Fruit fly (Drosophila melanogaster) whole organism, pupa: ENCODE data around the gene Cals.

Source experiments
- CG10348 ChIP-seq: fragments of 200-800 bp; sonication (Bioruptor generic); IDR thresholded peaks from 2 replicates; pipeline ENCODE4 v1.3.6; 2022; ENCODE audit warnings: missing biosample characterization, missing genetic modification characterization
- CG12605 ChIP-seq: fragments of 200-800 bp; sonication (Bioruptor generic); IDR thresholded peaks from 2 replicates; pipeline ENCODE4 v1.3.6; 2022; ENCODE audit warnings: missing biosample characterization, missing genetic modification characterization
- CG13204 ChIP-seq: fragments of 200-800 bp; sonication (Bioruptor generic); optimal IDR thresholded peaks from 2 replicates; lab custom pipeline; 2018; ENCODE audit warnings: missing biosample characterization, mild to moderate bottlenecking, missing genetic modification characterization, moderate library complexity
- CG14655 ChIP-seq: fragments of 200-800 bp; sonication (Bioruptor generic); optimal IDR thresholded peaks from 3 replicates; lab custom pipeline; 2017; ENCODE audit warnings: mild to moderate bottlenecking, missing biosample characterization, missing genetic modification reagents, missing genetic modification characterization
- CG15710 ChIP-seq: fragments of 200-800 bp; sonication (Bioruptor generic); optimal IDR thresholded peaks from 2 replicates; lab custom pipeline; 2018; ENCODE audit warnings: missing biosample characterization, mild to moderate bottlenecking, missing genetic modification characterization, moderate library complexity
- CG17806 ChIP-seq: fragments of 200-800 bp; sonication (Bioruptor generic); optimal IDR thresholded peaks from 2 replicates; lab custom pipeline; 2018; ENCODE audit warnings: missing biosample characterization, mild to moderate bottlenecking, missing genetic modification characterization, moderate library complexity
- CG32121 ChIP-seq: fragments of 200-800 bp; sonication (Bioruptor generic); IDR thresholded peaks from 2 replicates; pipeline ENCODE4 v1.3.6; 2022; ENCODE audit warnings: missing biosample characterization, missing genetic modification characterization
- CG34367 ChIP-seq: fragments of 200-800 bp; sonication (Bioruptor generic); optimal IDR thresholded peaks from 2 replicates; lab custom pipeline; 2018; ENCODE audit warnings: missing biosample characterization, mild to moderate bottlenecking, missing genetic modification characterization
- CG4496 ChIP-seq: fragments of 200-800 bp; sonication (Bioruptor generic); IDR thresholded peaks from 3 replicates; pipeline ENCODE4 v1.3.6; 2022; ENCODE audit warnings: missing biosample characterization, missing genetic modification characterization
- CG8159 ChIP-seq: fragments of 200-800 bp; sonication (Bioruptor generic); optimal IDR thresholded peaks from 3 replicates; lab custom pipeline; 2018; ENCODE audit warnings: missing biosample characterization, mild to moderate bottlenecking, missing genetic modification characterization, moderate library complexity
- CG8301 ChIP-seq: fragments of 200-800 bp; sonication (Bioruptor generic); optimal IDR thresholded peaks from 2 replicates; lab custom pipeline; 2018; ENCODE audit warnings: missing biosample characterization, mild to moderate bottlenecking, missing genetic modification characterization
- CG9948 ChIP-seq: fragments of 200-800 bp; sonication (Bioruptor generic); optimal IDR thresholded peaks from 2 replicates; lab custom pipeline; 2018; ENCODE audit warnings: missing biosample characterization, mild to moderate bottlenecking, missing genetic modification characterization, moderate library complexity
- D1 ChIP-seq: fragments of 200-800 bp; sonication (Bioruptor generic); optimal IDR thresholded peaks from 2 replicates; lab custom pipeline; 2018; ENCODE audit warnings: missing biosample characterization, mild to moderate bottlenecking, missing genetic modification characterization, moderate library complexity
- EcR ChIP-seq: fragments of 200-800 bp; sonication (Bioruptor generic); optimal IDR thresholded peaks from 3 replicates; lab custom pipeline; 2019; ENCODE audit warnings: missing biosample characterization, missing genetic modification characterization, mild to moderate bottlenecking, moderate library complexity, missing genetic modification reagents
- Ets98B ChIP-seq: fragments of 200-800 bp; sonication (Bioruptor generic); IDR thresholded peaks from 2 replicates; pipeline ENCODE4 v1.3.6; 2022; ENCODE audit warnings: missing biosample characterization, missing genetic modification characterization
- Pif1A ChIP-seq: fragments of 200-800 bp; sonication (Bioruptor generic); optimal IDR thresholded peaks from 3 replicates; lab custom pipeline; 2016; ENCODE audit warnings: missing biosample characterization, missing genetic modification characterization
- Pif1B ChIP-seq: fragments of 200-800 bp; sonication (Bioruptor generic); optimal IDR thresholded peaks from 3 replicates; lab custom pipeline; 2016; ENCODE audit warnings: missing biosample characterization, missing genetic modification characterization
- Snoo ChIP-seq: fragments of 200-800 bp; sonication (Bioruptor generic); optimal IDR thresholded peaks from 3 replicates; lab custom pipeline; 2017; ENCODE audit warnings: missing biosample characterization, mild to moderate bottlenecking, missing genetic modification characterization, inconsistent platforms
- fd96Ca ChIP-seq: fragments of 200-800 bp; sonication (Bioruptor generic); IDR thresholded peaks from 3 replicates; pipeline ENCODE4 v1.3.6; 2022; ENCODE audit warnings: missing biosample characterization, missing genetic modification characterization
- gl ChIP-seq: fragments of 200-800 bp; sonication (Bioruptor generic); optimal IDR thresholded peaks from 2 replicates; lab custom pipeline; 2018; ENCODE audit warnings: missing biosample characterization, mild to moderate bottlenecking, missing genetic modification characterization
- rn ChIP-seq: fragments of 200-800 bp; sonication (Bioruptor generic); IDR thresholded peaks from 2 replicates; pipeline ENCODE4 v1.3.6; 2022; ENCODE audit warnings: missing biosample characterization, missing genetic modification characterization

The Cals gene

dm6 chr4:1112867-1113769 is 10.0 kb downstream of the Cals start:
- TF ChIP-seq CG12605 (GFP tag; lab: Robert Waterston, UW): no peak
- peak; percentile 48 for TF ChIP-seq D1
- peak; percentile 90 for TF ChIP-seq CG9948
- TF ChIP-seq CG8301 (tag; lab: Kevin White, UChicago): peak; percentile 94
- TF ChIP-seq CG13204 (GFP tag; lab: Kevin White, UChicago): no peak
- TF ChIP-seq Pif1A: peak; percentile 97
- TF ChIP-seq Ets98B (GFP tag; lab: Robert Waterston, UW): no peak; the same call in 1 of the 2 replicates
- peak; percentile 82 for TF ChIP-seq CG15710 (tag; lab: Kevin White, UChicago)
- no peak for TF ChIP-seq fd96Ca
- peak; percentile 89 for TF ChIP-seq CG17806 (tag; lab: Kevin White, UChicago)
- peak; percentile 84 for TF ChIP-seq gl (tag; lab: Kevin White, UChicago)
- peak; percentile 91 for TF ChIP-seq Pif1B (GFP tag; lab: Kevin White, UChicago)
- TF ChIP-seq CG10348 (GFP tag; lab: Robert Waterston, UW): no peak; the same call in 1 of the 2 replicates
- TF ChIP-seq rn (GFP tag; lab: Robert Waterston, UW): no peak
- peak; percentile 90 for TF ChIP-seq CG34367
- TF ChIP-seq CG32121 (GFP tag; lab: Robert Waterston, UW): peak; percentile 94
- peak; percentile 95 for TF ChIP-seq CG14655 (GFP tag; lab: Kevin White, UChicago)
- TF ChIP-seq Snoo: peak; percentile 89
- no peak for TF ChIP-seq CG8159
- TF ChIP-seq CG4496 (GFP tag; lab: Robert Waterston, UW): no peak
- no peak for TF ChIP-seq EcR (GFP tag; lab: Kevin White, UChicago)
- TF ChIP-seq, all 21 proteins: peak for 12

- TF ChIP-seq CG10348 (GFP tag; lab: Robert Waterston, UW) (no peak), CG14655 (GFP tag; lab: Kevin White, UChicago) (no peak), CG8159 (no peak), Ets98B (GFP tag; lab: Robert Waterston, UW) (no peak), CG32121 (GFP tag; lab: Robert Waterston, UW) (no peak), CG12605 (GFP tag; lab: Robert Waterston, UW) (no peak), CG17806 (tag; lab: Kevin White, UChicago) (no peak), Snoo (no peak), D1 (no peak), rn (GFP tag; lab: Robert Waterston, UW) (no peak), CG34367 (no peak), CG13204 (GFP tag; lab: Kevin White, UChicago) (no peak), Pif1B (GFP tag; lab: Kevin White, UChicago) (no peak)
These were observed 17.0 kb downstream of the Cals start for dm6 chr4:1106114-1106513.

- TF ChIP-seq CG17806 (tag; lab: Kevin White, UChicago): no peak
- no peak for TF ChIP-seq rn (GFP tag; lab: Robert Waterston, UW)
- no peak for TF ChIP-seq D1
- no peak for TF ChIP-seq CG8159
- no peak for TF ChIP-seq gl (tag; lab: Kevin White, UChicago)
- no peak for TF ChIP-seq Pif1B (GFP tag; lab: Kevin White, UChicago)
- TF ChIP-seq CG14655 (GFP tag; lab: Kevin White, UChicago): no peak
- TF ChIP-seq Snoo: no peak
- no peak for TF ChIP-seq CG13204 (GFP tag; lab: Kevin White, UChicago)
- TF ChIP-seq CG4496 (GFP tag; lab: Robert Waterston, UW): no peak
- no peak for TF ChIP-seq fd96Ca
- TF ChIP-seq CG8301 (tag; lab: Kevin White, UChicago): no peak
- no peak for TF ChIP-seq CG32121 (GFP tag; lab: Robert Waterston, UW)
- no peak for TF ChIP-seq CG15710 (tag; lab: Kevin White, UChicago)
- TF ChIP-seq, all 21 proteins: peak for 0
These were observed 25.4 kb downstream of the Cals start for dm6 chr4:1097608-1098262.

dm6 chr4:1093446-1093845 is 29.7 kb downstream of the Cals start:
- TF ChIP-seq D1 (no peak), CG4496 (GFP tag; lab: Robert Waterston, UW) (no peak), Pif1A (no peak), CG15710 (tag; lab: Kevin White, UChicago) (no peak), CG10348 (GFP tag; lab: Robert Waterston, UW) (no peak), Ets98B (GFP tag; lab: Robert Waterston, UW) (no peak), CG34367 (no peak), fd96Ca (no peak), CG9948 (no peak), CG8301 (tag; lab: Kevin White, UChicago) (no peak), CG14655 (GFP tag; lab: Kevin White, UChicago) (no peak), gl (tag; lab: Kevin White, UChicago) (no peak), Pif1B (GFP tag; lab: Kevin White, UChicago) (no peak), CG17806 (tag; lab: Kevin White, UChicago) (no peak), Snoo (no peak), CG8159 (no peak), CG12605 (GFP tag; lab: Robert Waterston, UW) (no peak), CG13204 (GFP tag; lab: Kevin White, UChicago) (no peak)

- no peak for TF ChIP-seq EcR (GFP tag; lab: Kevin White, UChicago)
- TF ChIP-seq D1: no peak
- no peak for TF ChIP-seq fd96Ca
- TF ChIP-seq CG32121 (GFP tag; lab: Robert Waterston, UW): no peak
- no peak for TF ChIP-seq rn (GFP tag; lab: Robert Waterston, UW)
- TF ChIP-seq Snoo: no peak
- no peak for TF ChIP-seq CG12605 (GFP tag; lab: Robert Waterston, UW)
- no peak for TF ChIP-seq CG10348 (GFP tag; lab: Robert Waterston, UW)
- TF ChIP-seq CG8301 (tag; lab: Kevin White, UChicago): no peak
- no peak for TF ChIP-seq CG4496 (GFP tag; lab: Robert Waterston, UW)
- no peak for TF ChIP-seq CG8159
- TF ChIP-seq CG17806 (tag; lab: Kevin White, UChicago): no peak
- no peak for TF ChIP-seq CG13204 (GFP tag; lab: Kevin White, UChicago)
- TF ChIP-seq Ets98B (GFP tag; lab: Robert Waterston, UW): no peak
- no peak for TF ChIP-seq CG34367
- TF ChIP-seq Pif1A: no peak
- no peak for TF ChIP-seq Pif1B (GFP tag; lab: Kevin White, UChicago)
- TF ChIP-seq CG15710 (tag; lab: Kevin White, UChicago): no peak
- TF ChIP-seq CG14655 (GFP tag; lab: Kevin White, UChicago): no peak
- no peak for TF ChIP-seq CG9948
These were observed 32.9 kb downstream of the Cals start for dm6 chr4:1090304-1090703.
